Fruit fly (Drosophila melanogaster): ENCODE results near the gene kto.

kto gene

DNA sequence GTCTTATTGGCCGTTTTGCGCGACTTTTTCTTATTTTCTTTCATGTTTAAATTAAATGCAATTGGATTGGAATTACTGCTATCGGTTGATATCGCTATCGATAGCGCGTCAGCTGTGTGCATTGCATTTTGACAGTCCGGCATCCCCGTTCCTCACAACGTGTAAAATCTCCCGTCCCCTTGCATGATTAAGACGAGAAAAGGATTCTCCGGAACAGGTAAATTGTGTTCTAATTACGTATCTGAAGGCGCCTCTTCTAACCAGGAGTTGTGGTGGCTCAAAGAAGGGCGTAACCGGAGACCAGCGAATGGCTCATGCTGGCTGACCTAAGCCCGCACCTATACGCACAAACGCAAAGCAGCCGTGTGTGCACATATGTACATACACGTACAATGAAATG is 29.3 kb upstream of the kto start, which contains the start of the genes CG14104 and Kap-alpha1:
Gene CG14104, minus strand, starts transcription at position 97 of the 400 bp plus-strand sequence.
Gene Kap-alpha1, plus strand, starts transcription at position 130 of the 400 bp plus-strand sequence.
- TF ChIP-seq EcR (GFP tag; optimal IDR thresholded peaks at IDR 0.05) (peak; percentile 33), CG15710 (tag; optimal IDR thresholded peaks at IDR 0.05) (no peak)

DNA sequence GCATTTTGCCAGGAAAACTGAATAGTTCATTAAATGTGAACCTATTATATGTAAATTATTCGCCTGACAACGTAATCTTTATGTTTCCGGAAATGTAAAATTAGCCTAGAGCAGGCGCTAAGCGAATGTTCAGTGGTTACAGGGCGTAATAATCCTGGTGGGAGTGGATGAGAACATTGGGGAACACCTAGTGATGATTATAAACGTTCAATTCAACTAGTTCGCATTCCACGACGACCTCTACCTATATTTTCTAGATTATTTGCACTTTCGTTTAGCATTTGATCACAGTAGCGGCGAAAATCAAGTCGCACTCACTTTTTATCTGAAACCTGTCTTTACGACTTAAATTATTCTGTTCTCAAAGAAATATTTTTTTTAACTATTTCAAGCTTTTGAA is 28.9 kb upstream of the kto start:
- TF ChIP-seq CG4496 (GFP tag; IDR thresholded peaks at IDR 0.05) (no peak), CG14655 (GFP tag; optimal IDR thresholded peaks at IDR 0.05) (no peak), CG9948 (tag; optimal IDR thresholded peaks at IDR 0.05) (no peak), CG13204 (GFP tag; optimal IDR thresholded peaks at IDR 0.05) (no peak), EcR (GFP tag; optimal IDR thresholded peaks at IDR 0.05) (no peak), CG12605 (GFP tag; IDR thresholded peaks at IDR 0.05) (no peak), CG8159 (tag; optimal IDR thresholded peaks at IDR 0.05) (no peak), D1 (tag; optimal IDR thresholded peaks at IDR 0.05) (no peak), CG34367 (tag; optimal IDR thresholded peaks at IDR 0.05) (no peak), rn (GFP tag; IDR thresholded peaks at IDR 0.05) (no peak), Pif1B (GFP tag; optimal IDR thresholded peaks at IDR 0.05) (no peak), Ets98B (GFP tag; IDR thresholded peaks at IDR 0.05) (no peak), CG10348 (GFP tag; IDR thresholded peaks at IDR 0.05) (no peak), CG8301 (tag; optimal IDR thresholded peaks at IDR 0.05) (no peak), CG17806 (tag; optimal IDR thresholded peaks at IDR 0.05) (no peak), gl (tag; optimal IDR thresholded peaks at IDR 0.05) (no peak), Pif1A (GFP tag; optimal IDR thresholded peaks at IDR 0.05) (no peak), Snoo (tag; optimal IDR thresholded peaks at IDR 0.05) (no peak)

DNA sequence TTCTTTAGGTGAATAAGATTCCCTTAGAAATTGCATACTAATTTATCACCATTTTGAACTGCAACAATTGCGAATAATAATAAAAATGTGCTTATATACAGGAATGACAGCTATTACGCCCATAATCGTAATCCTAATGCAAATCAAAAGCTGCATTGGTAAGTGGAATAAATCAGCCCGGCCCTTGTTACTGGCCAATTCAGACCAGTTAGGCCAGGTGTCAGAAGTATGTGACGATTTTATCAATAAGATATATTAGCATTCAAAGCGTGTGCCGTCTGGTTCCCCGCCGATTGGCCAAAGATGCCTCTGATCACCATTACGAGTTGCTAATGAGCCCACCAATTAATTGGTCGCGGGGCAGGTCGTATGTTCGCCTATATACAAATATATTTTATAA is 23.9 kb upstream of the kto start:
- no peak for TF ChIP-seq CG12605 (GFP tag; IDR thresholded peaks at IDR 0.05)
- no peak for TF ChIP-seq fd96Ca (GFP tag; IDR thresholded peaks at IDR 0.05)
- no peak for TF ChIP-seq CG32121 (GFP tag; IDR thresholded peaks at IDR 0.05)
- TF ChIP-seq rn (GFP tag; IDR thresholded peaks at IDR 0.05) = no peak
- TF ChIP-seq Snoo (tag; optimal IDR thresholded peaks at IDR 0.05) = no peak
- TF ChIP-seq CG9948 (tag; optimal IDR thresholded peaks at IDR 0.05) = no peak
- TF ChIP-seq CG10348 (GFP tag; IDR thresholded peaks at IDR 0.05) = no peak
- TF ChIP-seq Ets98B (GFP tag; IDR thresholded peaks at IDR 0.05) = no peak
- no peak for TF ChIP-seq EcR (GFP tag; optimal IDR thresholded peaks at IDR 0.05)
- TF ChIP-seq CG13204 (GFP tag; optimal IDR thresholded peaks at IDR 0.05) = no peak
- TF ChIP-seq CG17806 (tag; optimal IDR thresholded peaks at IDR 0.05) = no peak
- TF ChIP-seq CG14655 (GFP tag; optimal IDR thresholded peaks at IDR 0.05) = no peak
- TF ChIP-seq Pif1A (GFP tag; optimal IDR thresholded peaks at IDR 0.05) = no peak
- TF ChIP-seq D1 (tag; optimal IDR thresholded peaks at IDR 0.05) = no peak
- TF ChIP-seq CG8159 (tag; optimal IDR thresholded peaks at IDR 0.05) = no peak

DNA sequence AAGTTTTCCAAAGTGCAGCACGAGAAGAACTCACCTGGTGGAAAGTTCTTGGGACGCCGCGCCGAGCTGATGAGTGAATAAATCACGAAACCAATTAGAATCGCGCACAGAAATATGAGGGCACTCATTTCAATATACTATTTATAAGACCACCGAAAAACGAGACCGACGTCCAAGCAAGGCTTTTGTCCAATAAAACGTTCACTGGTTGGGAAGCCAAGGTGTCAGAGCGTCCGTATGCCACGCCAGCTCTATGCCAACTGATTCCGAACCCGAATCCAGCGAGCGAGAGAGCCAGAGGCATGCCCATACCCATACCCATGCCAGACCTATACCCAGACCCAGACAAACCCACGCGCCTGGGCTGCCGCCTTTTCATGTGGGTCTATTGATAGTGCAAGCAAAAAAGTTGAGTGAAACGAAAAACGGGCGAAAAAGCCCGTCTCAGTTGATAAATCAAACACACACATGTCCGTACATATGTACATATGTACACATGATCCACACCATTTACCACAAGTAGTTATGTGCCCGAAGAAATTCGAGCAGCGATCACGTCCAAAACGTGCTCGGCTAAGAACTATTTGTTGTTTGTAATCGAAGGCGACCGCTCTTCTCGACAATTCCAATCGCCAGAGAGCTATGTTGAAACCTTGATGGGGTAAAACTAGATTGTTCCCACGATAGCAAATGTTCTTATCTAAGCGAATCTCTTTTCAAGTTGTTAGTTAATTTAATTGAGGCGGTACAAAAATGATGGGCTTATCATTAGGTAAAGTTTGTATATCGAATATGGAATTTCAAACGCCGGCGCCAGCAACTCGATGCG is 23.1 kb upstream of the kto start, which contains the start of gene Cyp305a1:
Gene Cyp305a1, minus strand, starts transcription at position 265 of the 829 bp plus-strand sequence.
- 0 out of 2 replicates have a peak, but pooled peaks have one; percentile 11 for TF ChIP-seq CG32121 (GFP tag; IDR thresholded peaks at IDR 0.05)
- TF ChIP-seq rn (GFP tag; IDR thresholded peaks at IDR 0.05) = no peak

DNA sequence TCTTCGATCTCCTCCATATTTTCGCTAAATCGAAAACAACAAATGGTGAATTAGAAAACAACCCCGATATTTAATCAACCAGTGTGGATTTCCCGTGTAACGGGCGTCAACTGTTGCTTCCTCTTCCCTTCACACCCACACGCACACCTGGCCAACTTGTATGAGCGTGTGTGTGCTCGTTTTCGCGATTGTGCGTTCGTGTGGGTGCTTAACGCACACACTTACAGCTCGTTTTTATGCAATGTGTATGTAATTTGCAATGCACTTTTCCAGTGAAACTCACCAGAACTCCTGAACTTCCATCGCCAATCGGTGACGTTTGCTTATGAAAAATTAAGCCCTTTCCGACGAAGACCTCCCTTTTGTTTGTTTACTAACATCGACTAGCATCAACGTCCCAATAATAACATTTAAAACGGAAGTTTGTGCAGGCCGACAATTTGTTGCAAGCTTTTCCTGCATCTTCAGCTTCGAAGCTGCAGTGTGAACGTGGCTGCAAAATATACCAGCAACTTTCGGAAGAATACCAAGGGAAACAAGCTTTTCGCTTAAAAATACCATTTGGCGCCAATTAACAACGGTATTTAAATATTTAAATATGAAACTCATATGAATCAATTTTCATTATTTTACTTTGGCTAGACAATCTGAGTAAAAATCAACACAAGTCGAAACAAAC is 20.8 kb upstream of the kto start, which contains the start of gene cyc:
Gene cyc, minus strand, starts transcription at position 467 of the 679 bp plus-strand sequence.
- TF ChIP-seq CG4496 (GFP tag; IDR thresholded peaks at IDR 0.05) = peak; percentile 70
- TF ChIP-seq CG8159 (tag; optimal IDR thresholded peaks at IDR 0.05) = no peak
- peak; percentile 1 for TF ChIP-seq CG15710 (tag; optimal IDR thresholded peaks at IDR 0.05)
- peak; percentile 32; the same call in 1 of the 2 replicates for TF ChIP-seq CG32121 (GFP tag; IDR thresholded peaks at IDR 0.05)
- TF ChIP-seq Pif1A (GFP tag; optimal IDR thresholded peaks at IDR 0.05) = no peak
- peak; percentile 34 for TF ChIP-seq Snoo (tag; optimal IDR thresholded peaks at IDR 0.05)
- TF ChIP-seq Ets98B (GFP tag; IDR thresholded peaks at IDR 0.05) = peak; percentile 64; the same call in 1 of the 2 replicates
- TF ChIP-seq CG12605 (GFP tag; IDR thresholded peaks at IDR 0.05) = peak; percentile 64

DNA sequence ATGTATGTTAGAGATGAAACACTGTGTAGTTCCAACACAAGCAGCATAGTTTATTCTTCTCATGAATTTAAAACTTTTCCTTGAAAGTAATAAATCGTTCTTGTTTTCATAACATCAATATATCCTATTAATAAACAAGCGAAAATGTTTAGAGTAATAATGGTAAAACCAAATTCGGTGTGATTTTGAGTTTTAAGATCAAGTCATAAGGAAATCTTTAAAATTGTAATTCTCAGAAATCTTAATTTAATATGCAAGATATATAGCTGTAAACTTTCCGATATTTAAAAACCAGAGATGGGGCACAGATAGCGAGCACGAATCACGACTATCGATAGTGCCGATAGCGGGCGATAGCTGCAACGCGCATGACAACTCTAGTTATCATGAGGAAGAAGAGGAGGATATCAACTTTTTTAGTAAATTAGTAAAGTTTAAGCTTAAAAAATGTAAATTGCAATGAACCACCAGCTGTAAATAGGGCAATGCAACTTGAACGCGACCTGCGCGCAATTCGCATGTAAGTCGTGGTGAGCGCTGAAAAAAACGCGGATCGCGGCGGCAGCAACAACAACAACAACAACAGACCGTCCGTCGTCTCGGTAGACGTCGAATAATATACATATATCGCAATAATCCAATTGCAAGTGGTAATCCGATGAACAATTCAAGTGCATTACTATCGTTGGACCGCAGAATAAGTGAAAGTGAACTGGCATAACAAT is 18.4 kb upstream of the kto start, which contains the start of the genes Fibp and Deaf1:
Gene Fibp, minus strand, starts transcription at position 161 of the 725 bp plus-strand sequence.
Gene Deaf1, plus strand, starts transcription at position 368 of the 725 bp plus-strand sequence.
- TF ChIP-seq Pif1A (GFP tag; optimal IDR thresholded peaks at IDR 0.05) (no peak), CG9948 (tag; optimal IDR thresholded peaks at IDR 0.05) (peak; percentile 63), rn (GFP tag; IDR thresholded peaks at IDR 0.05) (0 out of 2 replicates have a peak, but pooled peaks have one; percentile 26), EcR (GFP tag; optimal IDR thresholded peaks at IDR 0.05) (no peak), fd96Ca (GFP tag; IDR thresholded peaks at IDR 0.05) (peak; percentile 45; the same call in 1 of the 3 replicates), CG8301 (tag; optimal IDR thresholded peaks at IDR 0.05) (peak; percentile 51), CG8159 (tag; optimal IDR thresholded peaks at IDR 0.05) (no peak), CG14655 (GFP tag; optimal IDR thresholded peaks at IDR 0.05) (no peak), Snoo (tag; optimal IDR thresholded peaks at IDR 0.05) (peak; percentile 61), CG12605 (GFP tag; IDR thresholded peaks at IDR 0.05) (no peak), CG34367 (tag; optimal IDR thresholded peaks at IDR 0.05) (peak; percentile 53), Pif1B (GFP tag; optimal IDR thresholded peaks at IDR 0.05) (no peak), D1 (tag; optimal IDR thresholded peaks at IDR 0.05) (no peak), CG32121 (GFP tag; IDR thresholded peaks at IDR 0.05) (0 out of 2 replicates have a peak, but pooled peaks have one; percentile 37), CG10348 (GFP tag; IDR thresholded peaks at IDR 0.05) (no peak), CG17806 (tag; optimal IDR thresholded peaks at IDR 0.05) (peak; percentile 51), CG15710 (tag; optimal IDR thresholded peaks at IDR 0.05) (peak; percentile 68), CG13204 (GFP tag; optimal IDR thresholded peaks at IDR 0.05) (no peak), Ets98B (GFP tag; IDR thresholded peaks at IDR 0.05) (no peak; the same call in 1 of the 2 replicates), CG4496 (GFP tag; IDR thresholded peaks at IDR 0.05) (peak; percentile 66; the same call in 1 of the 3 replicates), gl (tag; optimal IDR thresholded peaks at IDR 0.05) (no peak)
